Worm (Caenorhabditis elegans): ENCODE data around the gene hsp-43.

The hsp-43 gene

ce11 chrX:6255561-6255960 is 20.2 kb upstream of the hsp-43 start:
- TF ChIP-seq mml-1 (tag; optimal IDR thresholded peaks at IDR 0.05) (no peak), nhr-43 (tag; optimal IDR thresholded peaks at IDR 0.05; ENCODE audit: poor library complexity, severe bottlenecking) (peak; percentile 91), fkh-2 (tag; optimal IDR thresholded peaks at IDR 0.05) (peak; percentile 4), nfya-1 (tag; optimal IDR thresholded peaks at IDR 0.05; ENCODE audit: insufficient read depth) (peak; percentile 67), snpc-4 (tag; optimal IDR thresholded peaks at IDR 0.05) (peak; percentile 2), tbx-2 (tag; optimal IDR thresholded peaks at IDR 0.05) (no peak), nhr-76 (tag; optimal IDR thresholded peaks at IDR 0.05) (no peak), eor-1 (tag; optimal IDR thresholded peaks at IDR 0.05) (no peak), egl-5 (tag; optimal IDR thresholded peaks at IDR 0.05) (peak; percentile 72), lin-39 (tag; optimal IDR thresholded peaks at IDR 0.05) (peak; percentile 62), nhr-23 (tag; optimal IDR thresholded peaks at IDR 0.05) (peak; percentile 62), ceh-28 (tag; optimal IDR thresholded peaks at IDR 0.05) (peak; percentile 57), ztf-11 (tag; optimal IDR thresholded peaks at IDR 0.05) (no peak), nhr-67 (tag; optimal IDR thresholded peaks at IDR 0.05) (no peak), ama-1 (optimal IDR thresholded peaks at IDR 0.05) (peak; percentile 92), elt-2 (tag; optimal IDR thresholded peaks at IDR 0.05) (peak; percentile 93), mdl-1 (tag; optimal IDR thresholded peaks at IDR 0.05) (peak; percentile 90), pha-4 (tag; optimal IDR thresholded peaks at IDR 0.05) (peak; percentile 93), zag-1 (tag; optimal IDR thresholded peaks at IDR 0.05) (no peak), egl-27 (tag; optimal IDR thresholded peaks at IDR 0.05) (peak; percentile 37), sea-2 (GFP tag; optimal IDR thresholded peaks at IDR 0.05) (no peak), elt-1 (tag; optimal IDR thresholded peaks at IDR 0.05) (no peak), pqm-1 (tag; optimal IDR thresholded peaks at IDR 0.05) (peak; percentile 91), lsy-12 (tag; optimal IDR thresholded peaks at IDR 0.05) (peak; percentile 51), jun-1 (tag; optimal IDR thresholded peaks at IDR 0.05) (peak; percentile 92), nhr-25 (tag; optimal IDR thresholded peaks at IDR 0.05) (peak; percentile 78)

ce11 chrX:6254671-6255031 is 19.3 kb upstream of the hsp-43 start:
- TF ChIP-seq nhr-43 (tag; optimal IDR thresholded peaks at IDR 0.05; ENCODE audit: poor library complexity, severe bottlenecking) (peak; percentile 17), elt-3 (tag; optimal IDR thresholded peaks at IDR 0.05) (peak in 1 of 3 experiments; percentile 38), elt-1 (tag; optimal IDR thresholded peaks at IDR 0.05) (no peak)

- peak; percentile 30 for TF ChIP-seq nhr-77 (tag; optimal IDR thresholded peaks at IDR 0.05)
- peak; percentile 30 for TF ChIP-seq mdl-1 (tag; optimal IDR thresholded peaks at IDR 0.05)
- peak; percentile 51 for TF ChIP-seq elt-2 (tag; optimal IDR thresholded peaks at IDR 0.05)
- TF ChIP-seq elt-1 (tag; optimal IDR thresholded peaks at IDR 0.05) = no peak
- peak; percentile 28 for TF ChIP-seq nhr-23 (tag; optimal IDR thresholded peaks at IDR 0.05)
- peak; percentile 84 for TF ChIP-seq nhr-43 (tag; optimal IDR thresholded peaks at IDR 0.05; ENCODE audit: poor library complexity, severe bottlenecking)
- peak; percentile 51 for TF ChIP-seq pqm-1 (tag; optimal IDR thresholded peaks at IDR 0.05)
- no peak for TF ChIP-seq ceh-82 (tag; optimal IDR thresholded peaks at IDR 0.05)
- TF ChIP-seq pha-4 (tag; optimal IDR thresholded peaks at IDR 0.05) = peak; percentile 63
- TF ChIP-seq elt-3 (tag; optimal IDR thresholded peaks at IDR 0.05) = peak in 1 of 3 experiments; percentile 47
- TF ChIP-seq nhr-25 (tag; optimal IDR thresholded peaks at IDR 0.05) = peak; percentile 81
- peak; percentile 70 for TF ChIP-seq unc-62 (GFP tag; optimal IDR thresholded peaks at IDR 0.05)
- no peak for TF ChIP-seq R02D3.7 (tag; optimal IDR thresholded peaks at IDR 0.05)
- no peak for TF ChIP-seq unc-39 (tag; optimal IDR thresholded peaks at IDR 0.05)
- no peak for TF ChIP-seq zag-1 (tag; optimal IDR thresholded peaks at IDR 0.05)
- TF ChIP-seq jun-1 (tag; optimal IDR thresholded peaks at IDR 0.05) = peak; percentile 79
- peak; percentile 8 for TF ChIP-seq hmg-11 (tag; optimal IDR thresholded peaks at IDR 0.05)
- TF ChIP-seq fkh-10 (GFP tag; optimal IDR thresholded peaks at IDR 0.05) = no peak
- TF ChIP-seq ceh-28 (tag; optimal IDR thresholded peaks at IDR 0.05) = peak; percentile 71
- TF ChIP-seq aly-2 (tag; optimal IDR thresholded peaks at IDR 0.05) = peak; percentile 35
- peak; percentile 99 for TF ChIP-seq ama-1 (optimal IDR thresholded peaks at IDR 0.05)
- TF ChIP-seq tbx-2 (tag; optimal IDR thresholded peaks at IDR 0.05) = peak; percentile 37
- TF ChIP-seq nhr-28 (tag; optimal IDR thresholded peaks at IDR 0.05) = no peak
- TF ChIP-seq egl-5 (tag; optimal IDR thresholded peaks at IDR 0.05) = peak; percentile 79
- TF ChIP-seq skn-1 (tag; optimal IDR thresholded peaks at IDR 0.05) = no peak
- TF ChIP-seq nfya-1 (tag; optimal IDR thresholded peaks at IDR 0.05; ENCODE audit: insufficient read depth) = peak; percentile 36
- no peak for TF ChIP-seq ceh-9 (tag; optimal IDR thresholded peaks at IDR 0.05)
- no peak for TF ChIP-seq snpc-4 (tag; optimal IDR thresholded peaks at IDR 0.05)
- TF ChIP-seq ceh-16 (tag; optimal IDR thresholded peaks at IDR 0.05) = no peak
- TF ChIP-seq nhr-237 (tag; optimal IDR thresholded peaks at IDR 0.05) = no peak
- TF ChIP-seq lin-39 (tag; optimal IDR thresholded peaks at IDR 0.05) = no peak
Observed at ce11 chrX:6253899-6254670, 18.7 kb upstream of the hsp-43 start.
